Worm (Caenorhabditis elegans) whole organism, L2 larva: ENCODE results near the gene clec-141.
A peak's percentile ranks its signal among the peaks of the same experiment; 100 is the strongest.

Experiments used
- C34F6.9 ChIP-seq: fragments of 150-350 bp; optimal IDR thresholded peaks from 2 replicates; lab custom pipeline; 2014; ENCODE audit warnings: missing biosample characterization, missing genetic modification characterization
- F13H6.1 ChIP-seq: sonication (generic microtip); optimal IDR thresholded peaks from 2 replicates; lab custom pipeline; 2016; ENCODE audit warnings: missing genetic modification characterization, missing compliant biosample characterization
- R02D3.7 ChIP-seq: fragments of 150-350 bp; optimal IDR thresholded peaks from 2 replicates; lab custom pipeline; 2014; ENCODE audit warnings: missing biosample characterization, missing genetic modification characterization
- ZK546.5 ChIP-seq: sonication (generic microtip); optimal IDR thresholded peaks from 2 replicates; lab custom pipeline; 2017; ENCODE audit warnings: missing biosample characterization, missing genetic modification characterization
- alr-1 ChIP-seq: fragments of 150-350 bp; optimal IDR thresholded peaks from 2 replicates; lab custom pipeline; 2014; ENCODE audit warnings: missing biosample characterization, missing genetic modification characterization
- aly-2 ChIP-seq: fragments of 150-350 bp; optimal IDR thresholded peaks from 2 replicates; lab custom pipeline; 2014; ENCODE audit warnings: missing biosample characterization, missing genetic modification characterization
- ama-1 ChIP-seq: fragments of 150-350 bp; optimal IDR thresholded peaks from 2 replicates; lab custom pipeline; 2018; ENCODE audit warnings: inconsistent platforms
- blmp-1 ChIP-seq: sonication (generic microtip); optimal IDR thresholded peaks from 2 replicates; lab custom pipeline; 2017; ENCODE audit warnings: missing genetic modification characterization, mild to moderate bottlenecking, missing compliant biosample characterization, antibody characterized with exemption, moderate library complexity; ENCODE audit not compliant: insufficient read depth
- ceh-16 ChIP-seq: fragments of 150-350 bp; optimal IDR thresholded peaks from 2 replicates; lab custom pipeline; 2014; ENCODE audit warnings: missing biosample characterization, missing genetic modification characterization
- ceh-82 ChIP-seq: fragments of 150-350 bp; optimal IDR thresholded peaks from 2 replicates; lab custom pipeline; 2014; ENCODE audit warnings: missing biosample characterization, missing genetic modification characterization
- crh-2 ChIP-seq: sonication (generic microtip); optimal IDR thresholded peaks from 2 replicates; lab custom pipeline; 2017; ENCODE audit warnings: missing biosample characterization, missing genetic modification characterization
- dmd-4 ChIP-seq: sonication (generic microtip); optimal IDR thresholded peaks from 2 replicates; lab custom pipeline; 2017; ENCODE audit warnings: missing biosample characterization, missing genetic modification characterization
- egl-27 ChIP-seq: sonication (generic microtip); optimal IDR thresholded peaks from 3 replicates; lab custom pipeline; 2017; ENCODE audit warnings: missing biosample characterization, missing genetic modification reagents, missing genetic modification characterization
- elt-1 ChIP-seq: fragments of 150-350 bp; optimal IDR thresholded peaks from 2 replicates; lab custom pipeline; 2014; ENCODE audit warnings: missing biosample characterization, missing genetic modification characterization
- elt-3 ChIP-seq: sonication (generic microtip); optimal IDR thresholded peaks from 2 replicates; lab custom pipeline; 2017; ENCODE audit warnings: missing biosample characterization, missing genetic modification characterization
- fos-1 ChIP-seq: fragments of 150-350 bp; optimal IDR thresholded peaks from 2 replicates; lab custom pipeline; 2014; ENCODE audit warnings: missing biosample characterization, missing genetic modification characterization
- gmeb-1 ChIP-seq: fragments of 150-350 bp; optimal IDR thresholded peaks from 2 replicates; lab custom pipeline; 2014; ENCODE audit warnings: missing biosample characterization, missing genetic modification characterization
- lin-11 ChIP-seq: fragments of 150-350 bp; sonication (generic microtip); optimal IDR thresholded peaks from 2 replicates; lab custom pipeline; 2014; ENCODE audit warnings: missing biosample characterization, missing genetic modification characterization, inconsistent platforms, mixed read lengths
- lin-13 ChIP-seq: fragments of 150-350 bp; optimal IDR thresholded peaks from 2 replicates; lab custom pipeline; 2014; ENCODE audit warnings: missing biosample characterization, missing genetic modification reagents, missing genetic modification characterization
- lin-39 ChIP-seq: fragments of 150-350 bp; optimal IDR thresholded peaks from 2 replicates; lab custom pipeline; 2014; ENCODE audit warnings: missing biosample characterization, missing genetic modification reagents, missing genetic modification characterization
- lsy-2 ChIP-seq, 2 experiments: fragments of 150-350 bp in 1 of 2; sonication (generic microtip) in 1 of 2; optimal IDR thresholded peaks; 2 replicates each; lab custom pipeline; 2014 to 2017; ENCODE audit warnings: missing biosample characterization in 2 of 2, missing genetic modification characterization in 2 of 2
- mab-5 ChIP-seq: fragments of 150-350 bp; optimal IDR thresholded peaks from 2 replicates; lab custom pipeline; 2014; ENCODE audit warnings: missing biosample characterization, missing genetic modification characterization
- mbf-1 ChIP-seq: sonication (generic microtip); optimal IDR thresholded peaks from 2 replicates; lab custom pipeline; 2017; ENCODE audit warnings: missing biosample characterization, missing genetic modification characterization
- mdl-1 ChIP-seq, 2 experiments: fragments of 150-350 bp in 1 of 2; sonication (generic microtip) in 1 of 2; optimal IDR thresholded peaks; 2 replicates each; lab custom pipeline; 2017; ENCODE audit warnings: missing biosample characterization in 2 of 2, missing genetic modification characterization in 2 of 2
- nhr-10 ChIP-seq: sonication (generic microtip); optimal IDR thresholded peaks from 2 replicates; lab custom pipeline; 2017; ENCODE audit warnings: missing biosample characterization, missing genetic modification characterization
- nhr-11 ChIP-seq: fragments of 150-350 bp; optimal IDR thresholded peaks from 2 replicates; lab custom pipeline; 2014; ENCODE audit warnings: missing biosample characterization, missing genetic modification characterization
- nhr-12 ChIP-seq: fragments of 150-350 bp; optimal IDR thresholded peaks from 2 replicates; lab custom pipeline; 2014; ENCODE audit warnings: missing biosample characterization, missing genetic modification characterization
- nhr-129 ChIP-seq: fragments of 150-350 bp; optimal IDR thresholded peaks from 2 replicates; lab custom pipeline; 2014; ENCODE audit warnings: missing biosample characterization, missing genetic modification characterization
- nhr-21 ChIP-seq: fragments of 150-350 bp; optimal IDR thresholded peaks from 2 replicates; lab custom pipeline; 2014; ENCODE audit warnings: missing biosample characterization, missing genetic modification characterization
- nhr-23 ChIP-seq: fragments of 150-350 bp; optimal IDR thresholded peaks from 2 replicates; lab custom pipeline; 2014; ENCODE audit warnings: missing biosample characterization, missing genetic modification reagents, missing genetic modification characterization
- nhr-237 ChIP-seq: fragments of 150-350 bp; optimal IDR thresholded peaks from 2 replicates; lab custom pipeline; 2014; ENCODE audit warnings: missing biosample characterization, missing genetic modification characterization
- nhr-25 ChIP-seq: fragments of 150-350 bp; sonication (generic microtip); optimal IDR thresholded peaks from 3 replicates; lab custom pipeline; 2014; ENCODE audit warnings: missing biosample characterization, missing genetic modification characterization
- nhr-6 ChIP-seq: fragments of 150-350 bp; optimal IDR thresholded peaks from 2 replicates; lab custom pipeline; 2014; ENCODE audit warnings: missing biosample characterization, missing genetic modification characterization
- nhr-77 ChIP-seq: fragments of 150-350 bp; optimal IDR thresholded peaks from 2 replicates; lab custom pipeline; 2014; ENCODE audit warnings: missing biosample characterization, missing genetic modification characterization
- peb-1 ChIP-seq: fragments of 150-350 bp; optimal IDR thresholded peaks from 2 replicates; lab custom pipeline; 2014; ENCODE audit warnings: missing biosample characterization, missing genetic modification characterization
- sem-4 ChIP-seq: fragments of 150-350 bp; optimal IDR thresholded peaks from 2 replicates; lab custom pipeline; 2014; ENCODE audit warnings: missing biosample characterization, missing genetic modification reagents, missing genetic modification characterization
- skn-1 ChIP-seq: sonication (generic microtip); optimal IDR thresholded peaks from 2 replicates; lab custom pipeline; 2017; ENCODE audit warnings: missing biosample characterization, missing genetic modification characterization
- sma-3 ChIP-seq: sonication (generic microtip); optimal IDR thresholded peaks from 2 replicates; lab custom pipeline; 2016; ENCODE audit warnings: missing genetic modification reagents, missing genetic modification characterization, missing compliant biosample characterization
- sma-9 ChIP-seq, 2 experiments: fragments of 150-350 bp in 1 of 2; sonication (generic microtip) in 1 of 2; optimal IDR thresholded peaks; 2 replicates each; lab custom pipeline; 2014 to 2016; ENCODE audit warnings: missing genetic modification characterization in 2 of 2, mild to moderate bottlenecking in 1 of 2, missing biosample characterization in 1 of 2, missing compliant biosample characterization in 1 of 2, missing genetic modification reagents in 1 of 2, moderate library complexity in 1 of 2
- snpc-4 ChIP-seq: fragments of 150-350 bp; optimal IDR thresholded peaks from 2 replicates; lab custom pipeline; 2014; ENCODE audit warnings: missing biosample characterization, missing genetic modification characterization
- unc-39 ChIP-seq: fragments of 150-350 bp; optimal IDR thresholded peaks from 2 replicates; lab custom pipeline; 2014; ENCODE audit warnings: missing biosample characterization, missing genetic modification characterization
- unc-55 ChIP-seq: fragments of 150-350 bp; sonication (generic microtip); optimal IDR thresholded peaks from 3 replicates; lab custom pipeline; 2014; ENCODE audit warnings: missing biosample characterization, missing genetic modification reagents, missing genetic modification characterization
- unc-62 ChIP-seq: fragments of 150-350 bp; optimal IDR thresholded peaks from 2 replicates; lab custom pipeline; 2014; ENCODE audit warnings: missing biosample characterization, missing genetic modification reagents, missing genetic modification characterization
- zag-1 ChIP-seq: fragments of 150-350 bp; optimal IDR thresholded peaks from 2 replicates; lab custom pipeline; 2014; ENCODE audit warnings: missing biosample characterization, missing genetic modification characterization
- ztf-1 ChIP-seq: fragments of 200-800 bp; sonication (Bioruptor generic); conservative IDR thresholded peaks from 2 replicates; pipeline ENCODE4 v1.3.6; 2022; ENCODE audit warnings: missing genetic modification characterization, missing compliant biosample characterization
- ztf-11 ChIP-seq: sonication (generic microtip); optimal IDR thresholded peaks from 2 replicates; lab custom pipeline; 2017; ENCODE audit warnings: missing biosample characterization, missing genetic modification characterization
- ztf-4 ChIP-seq: fragments of 150-350 bp; optimal IDR thresholded peaks from 2 replicates; lab custom pipeline; 2014; ENCODE audit warnings: missing biosample characterization, missing genetic modification characterization

clec-141 gene

DNA sequence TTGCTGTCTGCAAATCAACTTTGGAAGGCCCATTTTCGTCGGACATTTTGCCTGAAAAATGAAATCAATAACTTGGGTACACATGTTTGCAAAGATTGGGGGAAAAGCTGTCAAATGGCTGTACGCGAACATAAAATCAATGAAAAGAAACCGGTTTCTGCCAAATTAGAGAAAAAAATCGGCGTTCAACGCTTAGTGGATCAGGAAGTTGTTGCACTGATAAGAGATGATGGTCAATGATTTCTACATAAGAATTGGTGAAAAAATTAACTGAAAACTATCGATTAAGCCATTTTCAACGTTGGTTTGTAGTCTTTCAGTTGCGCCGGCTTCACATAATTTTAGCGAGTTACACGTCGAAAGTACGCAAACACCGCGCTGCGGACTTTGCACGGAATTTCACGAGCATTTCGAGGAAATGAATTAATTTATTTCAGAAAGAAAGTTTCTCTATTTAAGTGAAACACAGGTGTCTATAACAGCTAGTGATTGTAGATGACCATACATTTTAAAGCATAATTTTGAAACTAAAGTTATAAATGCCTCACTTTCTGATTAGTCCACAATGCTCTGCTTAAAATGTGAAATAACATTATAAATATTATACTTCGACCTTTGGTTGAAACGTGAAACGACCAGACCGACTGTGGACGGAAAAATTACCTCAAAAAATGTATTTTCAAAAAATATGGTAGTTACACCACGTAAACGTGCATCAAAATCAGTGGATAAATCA lies 22.2 kb upstream of the clec-141 start, which contains the start of the genes F07F6.4 and F07F6.2:
Gene F07F6.4, minus strand, starts transcription at position 51 of the 736 bp plus-strand sequence.
Gene F07F6.2, plus strand, starts transcription at position 686 of the 736 bp plus-strand sequence.
- TF ChIP-seq zag-1 (tag; lab: Kevin White, UChicago) = no peak
- TF ChIP-seq lin-13 (GFP tag; lab: Kevin White, UChicago) = peak; percentile 5
- peak; percentile 8 for TF ChIP-seq nhr-129 (tag; lab: Kevin White, UChicago)
- TF ChIP-seq alr-1 (tag; lab: Kevin White, UChicago) = no peak
- TF ChIP-seq nhr-237 (tag; lab: Kevin White, UChicago) = no peak
- no peak for TF ChIP-seq R02D3.7 (tag; lab: Kevin White, UChicago)
- TF ChIP-seq unc-39 (tag; lab: Kevin White, UChicago) = no peak
- TF ChIP-seq crh-2 (tag; lab: Kevin White, UChicago) = peak; percentile 88
- peak; percentile 59 for TF ChIP-seq C34F6.9
- peak in 1 of 2 experiments; percentile 58 for TF ChIP-seq lsy-2 (tag; optimal IDR thresholded peaks at IDR 0.05; lab: Kevin White, UChicago)
- TF ChIP-seq mab-5 (tag; lab: Kevin White, UChicago) = no peak
- TF ChIP-seq skn-1 (tag; lab: Kevin White, UChicago) = no peak

DNA sequence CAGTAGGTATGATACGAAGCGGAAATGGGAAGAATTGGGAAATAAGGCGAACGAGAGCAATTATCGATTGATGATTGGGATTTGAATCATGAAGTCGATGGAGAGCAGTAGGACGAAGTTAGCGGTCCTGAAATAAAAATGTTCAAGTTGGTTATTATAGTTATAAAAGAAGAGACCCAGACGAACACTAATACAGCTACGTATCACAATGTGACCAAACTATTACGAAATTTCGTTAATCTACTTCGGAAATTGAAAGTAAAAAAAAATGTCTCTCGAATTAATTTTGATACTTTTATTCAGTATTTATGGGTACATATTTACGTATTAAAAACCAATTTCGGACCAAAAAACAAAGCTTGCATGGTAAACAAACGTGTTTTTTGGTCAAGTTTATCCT lies 19.0 kb upstream of the clec-141 start:
- no peak for TF ChIP-seq lin-13 (GFP tag; lab: Kevin White, UChicago)

DNA sequence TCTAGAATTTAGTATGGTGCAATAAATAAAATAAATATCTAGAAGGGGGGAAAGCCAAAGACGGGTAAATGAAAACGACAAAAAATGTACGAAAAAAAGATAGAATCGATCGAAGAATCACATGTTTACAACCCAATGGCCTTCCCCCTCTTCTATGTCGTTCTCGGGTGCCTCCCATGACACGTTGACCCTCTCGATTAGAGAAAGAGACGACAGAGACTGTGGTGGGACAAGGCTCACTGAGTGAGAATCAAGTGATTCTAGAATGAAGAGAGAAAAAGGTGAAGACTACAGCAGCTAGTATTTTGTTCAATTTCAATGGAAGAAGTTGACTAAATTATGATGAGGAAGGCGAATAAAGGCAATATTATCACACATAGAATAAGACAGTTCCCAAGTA lies 18.6 kb upstream of the clec-141 start:
- TF ChIP-seq sma-9 (GFP tag; optimal IDR thresholded peaks at IDR 0.05; lab: Kevin White, UChicago) (peak; percentile 27), sma-9 (tag; optimal IDR thresholded peaks at IDR 0.05; lab: Kevin White, UChicago) (no peak), ceh-82 (tag; lab: Kevin White, UChicago) (no peak), fos-1 (tag; lab: Kevin White, UChicago) (peak; percentile 63), lin-13 (GFP tag; lab: Kevin White, UChicago) (no peak), mbf-1 (tag; lab: Kevin White, UChicago) (no peak), unc-62 (GFP tag; lab: Kevin White, UChicago) (no peak), lsy-2 (tag; optimal IDR thresholded peaks at IDR 0.05; lab: Kevin White, UChicago) (peak in 1 of 2 experiments; percentile 71), R02D3.7 (tag; lab: Kevin White, UChicago) (no peak), unc-39 (tag; lab: Kevin White, UChicago) (no peak), crh-2 (tag; lab: Kevin White, UChicago) (peak; percentile 76), mab-5 (tag; lab: Kevin White, UChicago) (no peak), ztf-11 (tag; lab: Kevin White, UChicago) (no peak), ceh-16 (tag; lab: Kevin White, UChicago) (no peak), nhr-77 (no peak), nhr-12 (tag; lab: Kevin White, UChicago) (no peak), dmd-4 (tag; lab: Kevin White, UChicago) (no peak), mdl-1 (tag; optimal IDR thresholded peaks at IDR 0.05; lab: Kevin White, UChicago) (no peak), ama-1 (lab: Kevin White, UChicago) (peak; percentile 28), nhr-129 (tag; lab: Kevin White, UChicago) (peak; percentile 92), nhr-237 (tag; lab: Kevin White, UChicago) (no peak), lin-11 (no peak), egl-27 (tag; lab: Kevin White, UChicago) (no peak), alr-1 (tag; lab: Kevin White, UChicago) (no peak), peb-1 (tag; lab: Kevin White, UChicago) (no peak), aly-2 (tag; lab: Kevin White, UChicago) (no peak), sma-3 (GFP tag; lab: Kevin White, UChicago) (no peak), nhr-10 (tag; lab: Kevin White, UChicago) (no peak), unc-55 (no peak), blmp-1 (no peak), nhr-25 (tag; lab: Kevin White, UChicago) (peak; percentile 69), elt-3 (tag; lab: Kevin White, UChicago) (no peak), sem-4 (tag; lab: Kevin White, UChicago) (no peak), nhr-23 (tag; lab: Kevin White, UChicago) (no peak), elt-1 (tag; lab: Kevin White, UChicago) (no peak), nhr-6 (tag; lab: Kevin White, UChicago) (no peak), skn-1 (tag; lab: Kevin White, UChicago) (no peak), F13H6.1 (tag; lab: Kevin White, UChicago) (peak; percentile 38), C34F6.9 (peak; percentile 79), ZK546.5 (no peak), lin-39 (tag; lab: Kevin White, UChicago) (no peak), snpc-4 (tag; lab: Kevin White, UChicago) (no peak), ztf-1 (GFP tag; lab: Robert Waterston, UW) (no peak), gmeb-1 (tag; lab: Kevin White, UChicago) (no peak), zag-1 (tag; lab: Kevin White, UChicago) (no peak), nhr-11 (tag; lab: Kevin White, UChicago) (no peak), nhr-21 (tag; lab: Kevin White, UChicago) (no peak), ztf-4 (tag; lab: Kevin White, UChicago) (no peak)
